Worm (Caenorhabditis elegans): ENCODE results near the gene R102.2.

DNA sequence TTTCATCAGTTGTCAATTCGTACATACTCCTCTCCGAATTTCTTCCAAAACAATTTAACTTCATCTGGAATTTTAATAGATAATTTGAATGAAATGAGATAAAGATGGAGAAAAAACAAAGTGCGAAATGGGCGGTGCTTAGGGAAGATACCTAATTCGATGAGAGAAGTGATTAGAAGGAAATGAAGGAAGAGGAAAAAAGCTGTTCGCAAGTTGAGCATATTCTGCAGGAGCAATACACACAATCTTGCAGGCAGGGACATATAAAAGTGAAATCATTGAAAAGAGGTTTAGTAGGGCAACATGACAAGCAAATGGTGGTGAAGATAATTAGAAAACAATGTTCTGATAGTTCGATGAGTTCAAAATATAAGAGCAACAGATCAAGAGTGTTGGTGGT lies 24.3 kb downstream of the R102.2 start, which contains the start of gene glb-21:
- TF ChIP-seq mep-1 (tag; optimal IDR thresholded peaks at IDR 0.05) = no peak
- TF ChIP-seq R02D3.7 (tag; optimal IDR thresholded peaks at IDR 0.05) = no peak
- TF ChIP-seq nhr-25 (tag; optimal IDR thresholded peaks at IDR 0.05; ENCODE audit: borderline replicate concordance, insufficient read depth) = no peak
- TF ChIP-seq lin-13 (GFP tag; optimal IDR thresholded peaks at IDR 0.05) = no peak
- TF ChIP-seq snpc-4 (tag; optimal IDR thresholded peaks at IDR 0.05) = no peak
- TF ChIP-seq aly-2 (tag; optimal IDR thresholded peaks at IDR 0.05) = no peak
- no peak for TF ChIP-seq skn-1 (tag; optimal IDR thresholded peaks at IDR 0.05)
- TF ChIP-seq nhr-237 (tag; optimal IDR thresholded peaks at IDR 0.05) = no peak
- no peak for TF ChIP-seq vab-7 (GFP tag; IDR thresholded peaks at IDR 0.05)

All from whole organism, L4 larva.